Worm (Caenorhabditis elegans): Measurements from ENCODE around the gene W10G6.6.

Gene W10G6.6

DNA sequence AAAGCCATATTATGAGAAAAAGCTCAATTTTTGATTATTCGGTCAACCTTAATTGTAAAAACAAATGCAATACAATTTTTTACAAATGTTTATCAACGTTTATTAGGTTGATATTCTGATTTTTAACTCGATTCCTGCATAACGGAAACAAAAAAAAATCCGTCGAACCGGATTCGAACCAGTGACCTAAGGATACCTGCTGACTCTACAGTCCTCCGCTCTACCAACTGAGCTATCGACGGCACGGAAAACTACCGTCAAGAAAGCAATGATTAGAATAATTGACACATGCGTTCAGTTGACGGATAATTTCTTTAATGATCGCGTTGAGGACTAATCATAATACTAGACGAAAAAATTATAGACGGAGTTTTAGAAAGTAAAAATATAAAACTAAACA lies 41.9 kb downstream of the W10G6.6 start (continued):
- TF ChIP-seq Y56A3A.18 (GFP tag; IDR thresholded peaks at IDR 0.05) (no peak), snpc-3.4 (tag; optimal IDR thresholded peaks at IDR 0.05) (no peak), tbx-9 (tag; optimal IDR thresholded peaks at IDR 0.05; ENCODE audit: borderline replicate concordance) (no peak), madf-10 (tag; optimal IDR thresholded peaks at IDR 0.05) (no peak), cebp-1 (GFP tag; IDR thresholded peaks at IDR 0.05) (no peak), cebp-1 (tag; optimal IDR thresholded peaks at IDR 0.05) (no peak), ets-4 (GFP tag; optimal IDR thresholded peaks at IDR 0.05) (no peak), lag-1 (GFP tag; IDR thresholded peaks at IDR 0.05) (no peak), chd-7 (tag; optimal IDR thresholded peaks at IDR 0.05) (no peak), nhr-90 (tag; optimal IDR thresholded peaks at IDR 0.05) (no peak), D2030.7 (GFP tag; IDR thresholded peaks at IDR 0.05) (peak; percentile 34; the same call in 1 of the 2 replicates), pbrm-1 (GFP tag; IDR thresholded peaks at IDR 0.05) (0 out of 2 replicates have a peak, but pooled peaks have one; percentile 32), F52B5.7 (tag; optimal IDR thresholded peaks at IDR 0.05) (no peak), hsf-1 (GFP tag; IDR thresholded peaks at IDR 0.05) (no peak), F33H1.4 (GFP tag; IDR thresholded peaks at IDR 0.05) (no peak), ztf-26 (tag; optimal IDR thresholded peaks at IDR 0.05) (no peak)

- TF ChIP-seq him-1 (tag; optimal IDR thresholded peaks at IDR 0.05): peak; percentile 6
- peak; percentile 30; the same call in 1 of the 2 replicates for TF ChIP-seq pbrm-1 (GFP tag; IDR thresholded peaks at IDR 0.05)
- no peak for TF ChIP-seq bed-2 (GFP tag; IDR thresholded peaks at IDR 0.05)
- TF ChIP-seq rpc-1 (optimal IDR thresholded peaks at IDR 0.05): peak; percentile 63
- peak; percentile 77 for TF ChIP-seq rpc-1 (tag; optimal IDR thresholded peaks at IDR 0.05)
- TF ChIP-seq ztf-25 (GFP tag; IDR thresholded peaks at IDR 0.05): 0 out of 2 replicates have a peak, but pooled peaks have one; percentile 18
- TF ChIP-seq hlh-12 (tag; optimal IDR thresholded peaks at IDR 0.05): no peak
- peak; percentile 21 for TF ChIP-seq snpc-3.4 (tag; optimal IDR thresholded peaks at IDR 0.05)
- peak; percentile 63; the same call in 1 of the 2 replicates for TF ChIP-seq lin-26 (GFP tag; IDR thresholded peaks at IDR 0.05)
- no peak for TF ChIP-seq cebp-1 (GFP tag; IDR thresholded peaks at IDR 0.05)
- TF ChIP-seq cebp-1 (tag; optimal IDR thresholded peaks at IDR 0.05): no peak
- TF ChIP-seq Y56A3A.18 (GFP tag; IDR thresholded peaks at IDR 0.05): no peak
- no peak for TF ChIP-seq snpc-4 (GFP tag; optimal IDR thresholded peaks at IDR 0.05)
- TF ChIP-seq snpc-4 (tag; optimal IDR thresholded peaks at IDR 0.05): peak in 1 of 4 experiments; percentile 13
- TF ChIP-seq snpc-1.3 (tag; optimal IDR thresholded peaks at IDR 0.05; ENCODE audit: insufficient read depth): peak; percentile 43
- peak; percentile 1 for TF ChIP-seq die-1 (tag; optimal IDR thresholded peaks at IDR 0.05)
- TF ChIP-seq D2030.7 (GFP tag; IDR thresholded peaks at IDR 0.05): peak; percentile 40; the same call in 1 of the 2 replicates
- TF ChIP-seq hmg-20 (GFP tag; IDR thresholded peaks at IDR 0.05): no peak
- TF ChIP-seq ztf-6 (GFP tag; IDR thresholded peaks at IDR 0.05): no peak
- no peak for TF ChIP-seq nhr-80 (tag; optimal IDR thresholded peaks at IDR 0.05)
- peak; percentile 60 for TF ChIP-seq B0261.1 (tag; optimal IDR thresholded peaks at IDR 0.05)
- TF ChIP-seq Y53G8AR.9 (GFP tag; conservative IDR thresholded peaks at IDR 0.05): no peak
- TF ChIP-seq hmg-1.2 (GFP tag; IDR thresholded peaks at IDR 0.05): peak; percentile 32; the same call in 1 of the 2 replicates
- no peak for TF ChIP-seq ceh-58 (GFP tag; IDR thresholded peaks at IDR 0.05)
- TF ChIP-seq tbp1 (GFP tag; optimal IDR thresholded peaks at IDR 0.05): peak; percentile 87
Measured at ce11 chrX:16208123-16208522, 42.5 kb downstream of the W10G6.6 start.

ce11 chrX:16205880-16206279 lies 44.7 kb downstream of the W10G6.6 start:
- peak; percentile 23 for TF ChIP-seq tlf-1 (GFP tag; optimal IDR thresholded peaks at IDR 0.05)
- TF ChIP-seq rec-8 (tag; optimal IDR thresholded peaks at IDR 0.05): no peak
- TF ChIP-seq F52B5.7 (tag; optimal IDR thresholded peaks at IDR 0.05): no peak
- no peak for TF ChIP-seq mel-28 (tag; optimal IDR thresholded peaks at IDR 0.05; ENCODE audit: borderline replicate concordance)
- no peak for TF ChIP-seq F39B2.1 (GFP tag; IDR thresholded peaks at IDR 0.05)
- TF ChIP-seq him-1 (tag; optimal IDR thresholded peaks at IDR 0.05): no peak
- no peak for TF ChIP-seq Y53G8AR.9 (GFP tag; conservative IDR thresholded peaks at IDR 0.05)
- TF ChIP-seq nfyb-1 (GFP tag; IDR thresholded peaks at IDR 0.05): no peak
- TF ChIP-seq C17E4.6 (GFP tag; IDR thresholded peaks at IDR 0.05): no peak
- no peak for TF ChIP-seq Y67H2A.10 (GFP tag; conservative IDR thresholded peaks at IDR 0.05)
- no peak for TF ChIP-seq hlh-26 (GFP tag; conservative IDR thresholded peaks at IDR 0.05)
- TF ChIP-seq pbrm-1 (GFP tag; IDR thresholded peaks at IDR 0.05): no peak
- TF ChIP-seq lin-26 (GFP tag; IDR thresholded peaks at IDR 0.05): no peak
- no peak for TF ChIP-seq tbx-9 (tag; optimal IDR thresholded peaks at IDR 0.05; ENCODE audit: borderline replicate concordance)
- TF ChIP-seq ztf-26 (tag; optimal IDR thresholded peaks at IDR 0.05): peak; percentile 70
- peak; percentile 58 for TF ChIP-seq repo-1 (tag; optimal IDR thresholded peaks at IDR 0.05)
- TF ChIP-seq B0019.2 (GFP tag; conservative IDR thresholded peaks at IDR 0.05): no peak
- no peak for TF ChIP-seq lsy-27 (tag; optimal IDR thresholded peaks at IDR 0.05; ENCODE audit: borderline replicate concordance, insufficient read depth)
